Fruit fly (Drosophila melanogaster) whole organism: ENCODE data around the gene CG10694.

Experiments used
- CG8478 ChIP-seq: fragments of >200 bp; optimal IDR thresholded peaks from 2 replicates; lab custom pipeline; 2018; ENCODE audit warnings: inconsistent platforms
- EcR ChIP-seq, 2 experiments: fragments of >200 bp; optimal IDR thresholded peaks; 2 replicates each; lab custom pipeline; 2017; ENCODE audit warnings: missing biosample characterization in 2 of 2, missing genetic modification characterization in 2 of 2, missing genetic modification reagents in 2 of 2
- pan ChIP-seq: fragments of >200 bp; optimal IDR thresholded peaks from 2 replicates; lab custom pipeline; 2017
- psq ChIP-seq: fragments of >200 bp; optimal IDR thresholded peaks from 2 replicates; lab custom pipeline; 2017
- usp ChIP-seq: fragments of >200 bp; optimal IDR thresholded peaks from 2 replicates; lab custom pipeline; 2017; ENCODE audit warnings: missing biosample characterization, missing genetic modification characterization, mixed read lengths

DNA sequence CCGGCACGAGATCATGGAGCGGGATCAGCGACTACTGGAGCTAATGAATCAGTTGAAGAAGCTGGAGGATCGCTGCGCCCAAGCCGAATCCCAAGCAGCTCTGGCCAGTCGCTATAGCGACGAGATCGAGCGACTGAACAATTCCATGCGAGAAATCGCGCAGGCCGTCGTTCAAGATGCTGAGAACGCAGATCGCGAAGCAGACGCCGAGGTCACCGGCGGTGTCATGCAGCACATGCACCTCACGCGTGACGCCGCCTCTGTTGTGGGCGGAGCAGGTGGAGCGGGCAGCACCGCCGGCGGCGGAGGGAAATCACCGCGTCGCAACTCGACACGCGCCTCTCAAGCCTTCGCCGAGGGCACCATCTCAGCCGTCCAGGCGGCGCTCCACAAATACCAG, 14.5 kb downstream of the CG10694 start:
- TF ChIP-seq pan (lab: Kevin White, UChicago) (no peak), CG8478 (lab: Kevin White, UChicago) (no peak), usp (GFP tag; lab: Kevin White, UChicago) (no peak), psq (no peak), EcR (GFP tag; optimal IDR thresholded peaks at IDR 0.05; lab: Kevin White, UChicago) (no peak)
